Worm (Caenorhabditis elegans) whole organism, L3 larva: Measurements from ENCODE around the gene ins-5.

Source experiments
- aly-2 ChIP-seq: fragments of 150-350 bp; optimal IDR thresholded peaks from 2 replicates; lab custom pipeline; 2014; ENCODE audit warnings: missing biosample characterization, missing genetic modification characterization
- ama-1 ChIP-seq: fragments of 150-350 bp; optimal IDR thresholded peaks from 2 replicates; lab custom pipeline; 2018
- ceh-28 ChIP-seq: fragments of 150-350 bp; optimal IDR thresholded peaks from 2 replicates; lab custom pipeline; 2014; ENCODE audit warnings: missing biosample characterization, missing genetic modification reagents, missing genetic modification characterization
- ceh-82 ChIP-seq: fragments of 150-350 bp; optimal IDR thresholded peaks from 2 replicates; lab custom pipeline; 2014; ENCODE audit warnings: missing biosample characterization, missing genetic modification characterization
- ceh-9 ChIP-seq: sonication (generic microtip); optimal IDR thresholded peaks from 2 replicates; lab custom pipeline; 2018; ENCODE audit warnings: missing biosample characterization, missing genetic modification characterization
- egl-27 ChIP-seq: sonication (generic microtip); optimal IDR thresholded peaks from 4 replicates; lab custom pipeline; 2017; ENCODE audit warnings: missing biosample characterization, missing genetic modification reagents, missing genetic modification characterization
- egl-5 ChIP-seq: fragments of 150-350 bp; optimal IDR thresholded peaks from 2 replicates; lab custom pipeline; 2017; ENCODE audit warnings: missing biosample characterization, missing genetic modification reagents, missing genetic modification characterization, inconsistent platforms
- elt-1 ChIP-seq: fragments of 150-350 bp; optimal IDR thresholded peaks from 2 replicates; lab custom pipeline; 2014; ENCODE audit warnings: missing biosample characterization, missing genetic modification characterization
- elt-3 ChIP-seq, 3 experiments: fragments of 150-350 bp in 1 of 3; sonication (generic microtip) in 2 of 3; optimal IDR thresholded peaks; 2 replicates in 2 of 3; 4 replicates in 1 of 3; lab custom pipeline; 2014 to 2017; ENCODE audit warnings: missing biosample characterization in 3 of 3, missing genetic modification characterization in 3 of 3
- eor-1 ChIP-seq, 2 experiments: fragments of 150-350 bp; optimal IDR thresholded peaks; 2 replicates each; lab custom pipeline; 2014 to 2018; ENCODE audit warnings: missing biosample characterization in 2 of 2, missing genetic modification characterization in 2 of 2
- fkh-10 ChIP-seq: sonication (generic microtip); optimal IDR thresholded peaks from 2 replicates; lab custom pipeline; 2017; ENCODE audit warnings: missing biosample characterization, missing genetic modification reagents, missing genetic modification characterization
- fkh-2 ChIP-seq: fragments of 150-350 bp; optimal IDR thresholded peaks from 2 replicates; lab custom pipeline; 2014; ENCODE audit warnings: missing biosample characterization, missing genetic modification reagents, missing genetic modification characterization
- fos-1 ChIP-seq: fragments of 150-350 bp; optimal IDR thresholded peaks from 2 replicates; lab custom pipeline; 2014; ENCODE audit warnings: missing biosample characterization, missing genetic modification characterization
- hmg-11 ChIP-seq: sonication (generic microtip); optimal IDR thresholded peaks from 2 replicates; lab custom pipeline; 2016; ENCODE audit warnings: missing genetic modification characterization, missing compliant biosample characterization
- lin-15B ChIP-seq: fragments of 150-350 bp; optimal IDR thresholded peaks from 2 replicates; lab custom pipeline; 2014; ENCODE audit warnings: missing biosample characterization, missing genetic modification characterization
- lin-39 ChIP-seq: fragments of 150-350 bp; optimal IDR thresholded peaks from 2 replicates; lab custom pipeline; 2018; ENCODE audit warnings: missing biosample characterization, missing genetic modification reagents, missing genetic modification characterization
- lsy-12 ChIP-seq: sonication (generic microtip); optimal IDR thresholded peaks from 2 replicates; lab custom pipeline; 2016; ENCODE audit warnings: mild to moderate bottlenecking, missing genetic modification characterization, missing compliant biosample characterization
- mdl-1 ChIP-seq: fragments of 150-350 bp; optimal IDR thresholded peaks from 2 replicates; lab custom pipeline; 2014; ENCODE audit warnings: missing biosample characterization, missing genetic modification characterization
- nfya-1 ChIP-seq: sonication (generic microtip); optimal IDR thresholded peaks from 2 replicates; lab custom pipeline; 2017; ENCODE audit warnings: missing genetic modification characterization, mild to moderate bottlenecking, missing compliant biosample characterization, antibody characterized with exemption, moderate library complexity; ENCODE audit not compliant: insufficient read depth
- nhr-11 ChIP-seq: fragments of 150-350 bp; optimal IDR thresholded peaks from 2 replicates; lab custom pipeline; 2014; ENCODE audit warnings: missing biosample characterization, missing genetic modification characterization
- nhr-12 ChIP-seq: fragments of 150-350 bp; optimal IDR thresholded peaks from 2 replicates; lab custom pipeline; 2014; ENCODE audit warnings: missing biosample characterization, missing genetic modification characterization
- nhr-23 ChIP-seq: fragments of 150-350 bp; optimal IDR thresholded peaks from 2 replicates; lab custom pipeline; 2014; ENCODE audit warnings: missing biosample characterization, missing genetic modification reagents, missing genetic modification characterization
- nhr-237 ChIP-seq: fragments of 150-350 bp; optimal IDR thresholded peaks from 2 replicates; lab custom pipeline; 2014; ENCODE audit warnings: missing biosample characterization, missing genetic modification characterization
- nhr-25 ChIP-seq: sonication (generic microtip); optimal IDR thresholded peaks from 2 replicates; lab custom pipeline; 2017; ENCODE audit warnings: missing biosample characterization, missing genetic modification characterization
- nhr-43 ChIP-seq: sonication (generic microtip); optimal IDR thresholded peaks from 2 replicates; lab custom pipeline; 2016; ENCODE audit warnings: mild to moderate bottlenecking, missing genetic modification characterization, missing compliant biosample characterization; ENCODE audit not compliant: poor library complexity, severe bottlenecking
- nhr-67 ChIP-seq: fragments of 150-350 bp; optimal IDR thresholded peaks from 2 replicates; lab custom pipeline; 2014; ENCODE audit warnings: missing biosample characterization, missing genetic modification characterization
- nhr-76 ChIP-seq: fragments of 150-350 bp; sonication (generic microtip); optimal IDR thresholded peaks from 5 replicates; lab custom pipeline; 2014; ENCODE audit warnings: missing biosample characterization, missing genetic modification characterization
- nhr-77 ChIP-seq: fragments of 150-350 bp; optimal IDR thresholded peaks from 2 replicates; lab custom pipeline; 2014; ENCODE audit warnings: missing biosample characterization, missing genetic modification characterization
- pha-4 ChIP-seq: fragments of 150-350 bp; optimal IDR thresholded peaks from 2 replicates; lab custom pipeline; 2014; ENCODE audit warnings: missing biosample characterization, missing genetic modification reagents, missing genetic modification characterization
- pqm-1 ChIP-seq: fragments of 150-350 bp; optimal IDR thresholded peaks from 2 replicates; lab custom pipeline; 2017; ENCODE audit warnings: missing biosample characterization, missing genetic modification characterization, inconsistent platforms
- snpc-4 ChIP-seq: fragments of 150-350 bp; optimal IDR thresholded peaks from 2 replicates; lab custom pipeline; 2014; ENCODE audit warnings: missing biosample characterization, missing genetic modification characterization
- tbx-2 ChIP-seq: sonication (generic microtip); optimal IDR thresholded peaks from 2 replicates; lab custom pipeline; 2016; ENCODE audit warnings: mild to moderate bottlenecking, missing genetic modification characterization, missing compliant biosample characterization
- unc-39 ChIP-seq: sonication (generic microtip); optimal IDR thresholded peaks from 4 replicates; lab custom pipeline; 2017; ENCODE audit warnings: missing biosample characterization, missing genetic modification characterization
- zag-1 ChIP-seq: fragments of 150-350 bp; optimal IDR thresholded peaks from 2 replicates; lab custom pipeline; 2014; ENCODE audit warnings: missing biosample characterization, missing genetic modification characterization
- ztf-4 ChIP-seq: fragments of 150-350 bp; optimal IDR thresholded peaks from 2 replicates; lab custom pipeline; 2014; ENCODE audit warnings: missing biosample characterization, missing genetic modification characterization

ins-5 gene

ce11 chrII:5962343-5962742 lies 35.0 kb upstream of the ins-5 start:
- TF ChIP-seq nhr-43 (no peak), hmg-11 (tag; lab: Kevin White, UChicago) (peak; percentile 20), fkh-10 (GFP tag; lab: Kevin White, UChicago) (peak; percentile 20), nhr-67 (tag; lab: Kevin White, UChicago) (no peak), ceh-28 (tag; lab: Kevin White, UChicago) (no peak), nfya-1 (tag; lab: Kevin White, UChicago) (peak; percentile 45)

- no peak for TF ChIP-seq ceh-9 (tag; lab: Kevin White, UChicago)
- TF ChIP-seq ceh-28 (tag; lab: Kevin White, UChicago) = no peak
- no peak for TF ChIP-seq nfya-1 (tag; lab: Kevin White, UChicago)
- no peak for TF ChIP-seq nhr-23
- no peak for TF ChIP-seq fkh-10 (GFP tag; lab: Kevin White, UChicago)
- TF ChIP-seq lin-15B = no peak
- TF ChIP-seq ceh-82 (tag; lab: Kevin White, UChicago) = no peak
- TF ChIP-seq tbx-2 (tag; lab: Kevin White, UChicago) = no peak
- no peak for TF ChIP-seq ztf-4 (tag; lab: Kevin White, UChicago)
- no peak for TF ChIP-seq nhr-77 (tag; lab: Kevin White, UChicago)
- TF ChIP-seq pha-4 (tag; lab: Kevin White, UChicago) = no peak
- TF ChIP-seq ama-1 (lab: Kevin White, UChicago) = no peak
- TF ChIP-seq zag-1 (tag; lab: Kevin White, UChicago) = no peak
- no peak for TF ChIP-seq eor-1 (tag; optimal IDR thresholded peaks at IDR 0.05; lab: Kevin White, UChicago)
- no peak for TF ChIP-seq fos-1 (tag; lab: Kevin White, UChicago)
These were observed 32.4 kb upstream of the ins-5 start for ce11 chrII:5964962-5965361.

- TF ChIP-seq nfya-1 (tag; lab: Kevin White, UChicago) = peak; percentile 60
- peak; percentile 28 for TF ChIP-seq egl-5 (tag; lab: Kevin White, UChicago)
- TF ChIP-seq nhr-77 (tag; lab: Kevin White, UChicago) = no peak
- peak; percentile 57 for TF ChIP-seq lin-39 (tag; lab: Kevin White, UChicago)
- peak; percentile 78 for TF ChIP-seq snpc-4 (tag; lab: Kevin White, UChicago)
- TF ChIP-seq fkh-10 (GFP tag; lab: Kevin White, UChicago) = peak; percentile 7
These were observed 30.7 kb upstream of the ins-5 start for ce11 chrII:5966637-5967036.

- no peak for TF ChIP-seq nhr-237 (tag; lab: Kevin White, UChicago)
- TF ChIP-seq egl-27 (tag; lab: Kevin White, UChicago) = no peak
- TF ChIP-seq pqm-1 (tag; lab: Kevin White, UChicago) = no peak
- no peak for TF ChIP-seq fkh-2 (tag; lab: Kevin White, UChicago)
These were observed 29.3 kb upstream of the ins-5 start, which contains the start of gene B0034.1 for ce11 chrII:5968037-5968436. TSS of gene B0034.1 (plus strand) at chrII:5968337.

ce11 chrII:5969303-5969702 lies 28.1 kb upstream of the ins-5 start, which contains the start of gene B0034.4:
TSS of gene B0034.4 (minus strand) at chrII:5969531.
- no peak for TF ChIP-seq nhr-67 (tag; lab: Kevin White, UChicago)
- peak; percentile 21 for TF ChIP-seq nhr-25 (tag; lab: Kevin White, UChicago)

- TF ChIP-seq nhr-12 (tag; lab: Kevin White, UChicago) = no peak
- TF ChIP-seq nhr-25 (tag; lab: Kevin White, UChicago) = no peak
- no peak for TF ChIP-seq nhr-23
- no peak for TF ChIP-seq lsy-12 (tag; lab: Kevin White, UChicago)
- TF ChIP-seq fkh-10 (GFP tag; lab: Kevin White, UChicago) = no peak
- no peak for TF ChIP-seq unc-39
- TF ChIP-seq aly-2 (tag; lab: Kevin White, UChicago) = no peak
- no peak for TF ChIP-seq egl-5 (tag; lab: Kevin White, UChicago)
These were observed 22.5 kb upstream of the ins-5 start, which contains the start of gene B0034.5 for ce11 chrII:5974878-5975277. TSS of gene B0034.5 (minus strand) at chrII:5974978.

- TF ChIP-seq nhr-77 (tag; lab: Kevin White, UChicago) (no peak), ceh-82 (tag; lab: Kevin White, UChicago) (no peak), tbx-2 (tag; lab: Kevin White, UChicago) (no peak), nhr-76 (tag; lab: Kevin White, UChicago) (no peak), hmg-11 (tag; lab: Kevin White, UChicago) (no peak), nhr-11 (tag; lab: Kevin White, UChicago) (no peak), elt-3 (tag; optimal IDR thresholded peaks at IDR 0.05; lab: Kevin White, UChicago) (no peak), mdl-1 (tag; lab: Kevin White, UChicago) (no peak), elt-1 (no peak), lsy-12 (tag; lab: Kevin White, UChicago) (no peak)
These were observed 9.1 kb upstream of the ins-5 start, which contains the start of gene ins-2 for ce11 chrII:5988224-5988623. TSS of gene ins-2 (plus strand) at chrII:5988524.
